Fruit fly (Drosophila melanogaster): ENCODE results near the gene CG13138.
A peak's percentile ranks its signal among the peaks of the same experiment; 100 is the strongest.

Gene CG13138

DNA sequence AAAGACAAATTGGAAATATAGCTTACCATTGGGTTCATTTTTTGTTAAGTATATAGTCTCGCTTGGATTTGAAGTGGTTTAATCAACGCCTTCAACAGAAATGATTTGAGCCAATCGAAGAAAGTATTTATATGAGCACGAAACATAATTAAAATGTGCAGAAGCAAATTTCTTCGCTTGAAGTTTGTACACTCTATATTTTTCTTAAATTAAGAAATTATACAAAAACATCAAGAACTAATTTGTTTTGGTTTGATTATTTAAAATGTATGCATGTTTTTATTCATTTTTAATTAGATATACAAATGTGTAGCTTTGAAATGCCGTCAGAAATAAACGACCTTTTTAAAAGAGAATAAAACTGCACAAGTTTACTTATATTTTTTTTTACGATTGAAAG is at the start of gene CG13138:
CG13138 (minus strand) TSS at position 101 of the 400 bp plus-strand sequence.
- no peak for TF ChIP-seq CG17801 (GFP tag; optimal IDR thresholded peaks at IDR 0.05; ENCODE audit: partially characterized antibody)

DNA sequence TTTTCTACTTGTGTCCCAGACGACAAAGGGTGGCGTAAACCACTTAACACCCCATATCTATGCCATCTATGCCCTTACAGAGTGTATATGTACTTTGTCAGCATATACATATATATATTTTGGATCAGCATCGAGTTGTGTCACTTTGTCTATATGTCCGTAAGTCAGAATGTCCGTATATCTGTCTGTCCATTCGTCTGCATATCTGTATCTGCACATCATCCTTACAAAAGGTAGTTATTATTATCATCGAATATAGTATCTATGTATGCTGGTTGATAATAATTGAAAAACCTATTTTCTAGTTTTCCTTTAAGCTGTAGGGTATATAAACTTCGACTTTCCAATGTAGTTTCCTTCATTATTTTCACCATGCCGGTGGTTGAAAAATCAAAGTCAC is 49.3 kb upstream of the CG13138 start:
- no peak for TF ChIP-seq CG17801 (GFP tag; optimal IDR thresholded peaks at IDR 0.05; ENCODE audit: partially characterized antibody)

DNA sequence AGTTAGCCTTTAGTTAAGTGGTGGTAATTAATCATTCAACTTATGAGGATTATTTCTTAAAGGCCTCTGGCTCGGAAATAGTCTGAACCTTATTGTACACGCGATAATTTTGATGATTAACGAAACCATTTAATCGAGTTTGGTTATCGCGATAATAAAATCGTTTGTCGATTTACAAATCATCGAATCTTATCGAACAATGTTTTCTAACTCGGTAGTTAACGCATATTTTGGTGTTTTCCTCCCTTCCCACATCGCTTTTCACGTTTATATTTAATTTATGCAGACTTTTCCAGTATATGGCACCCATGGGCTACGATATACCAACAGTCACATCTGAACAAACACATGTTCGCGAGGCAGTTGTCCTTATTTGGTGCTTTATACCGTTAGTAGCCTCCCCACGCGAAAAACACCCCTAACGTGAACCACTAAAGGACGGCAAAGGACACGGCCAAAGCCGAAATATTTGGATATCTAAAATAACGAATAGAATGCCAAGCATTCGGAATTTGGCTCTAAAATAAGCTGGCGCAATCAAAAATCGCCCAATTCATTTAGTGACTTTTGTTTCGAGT is 42.3 kb upstream of the CG13138 start, which contains the start of gene Frmd5:
Frmd5 (plus strand) TSS at position 414 of the 578 bp plus-strand sequence.
- TF ChIP-seq CG17801 (GFP tag; optimal IDR thresholded peaks at IDR 0.05; ENCODE audit: partially characterized antibody) = no peak

DNA sequence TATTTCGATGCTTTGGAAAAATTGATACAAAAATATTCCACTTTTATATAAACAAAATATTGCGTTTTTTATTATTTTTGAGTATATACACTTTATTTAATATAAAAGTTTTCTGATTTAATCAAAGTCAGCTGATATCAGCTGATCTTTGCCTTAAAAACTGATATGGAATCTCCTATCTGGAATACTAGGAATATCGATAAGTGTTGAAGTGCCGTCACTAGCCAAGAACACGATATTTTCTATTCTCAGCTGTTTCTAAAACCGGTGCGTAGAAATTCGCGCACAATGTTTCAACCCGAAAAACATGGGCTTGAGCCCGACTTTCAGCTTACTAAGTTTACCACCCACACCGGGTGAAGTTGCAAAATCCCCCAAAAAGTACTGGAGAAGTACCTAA is 40.7 kb upstream of the CG13138 start, which contains the start of gene Sps2:
Sps2 (plus strand) TSS at position 124 of the 400 bp plus-strand sequence.
- TF ChIP-seq CG17801 (GFP tag; optimal IDR thresholded peaks at IDR 0.05; ENCODE audit: partially characterized antibody) = peak; percentile 33

DNA sequence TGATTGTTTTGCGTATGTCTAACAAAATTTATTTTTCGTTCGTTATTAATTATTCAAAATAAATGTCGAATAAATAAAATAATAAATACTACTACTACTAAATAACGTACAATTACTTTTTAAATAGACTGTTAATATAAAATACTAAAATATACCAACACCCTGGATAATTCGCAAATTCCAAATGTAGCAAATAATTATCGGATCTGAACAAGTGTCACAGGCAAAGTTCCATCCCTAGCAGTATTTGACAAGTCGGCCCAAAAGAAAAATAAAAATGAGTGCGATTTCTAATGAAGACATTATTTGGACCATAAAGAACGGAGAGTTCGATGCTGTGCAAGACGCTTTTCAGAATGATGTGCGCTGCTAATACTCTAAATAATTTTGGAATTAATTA is 39.6 kb upstream of the CG13138 start, which contains the start of gene CG31715:
CG31715 (plus strand) TSS at position 212 of the 400 bp plus-strand sequence.
- peak; percentile 33 for TF ChIP-seq CG17801 (GFP tag; optimal IDR thresholded peaks at IDR 0.05; ENCODE audit: partially characterized antibody)

DNA sequence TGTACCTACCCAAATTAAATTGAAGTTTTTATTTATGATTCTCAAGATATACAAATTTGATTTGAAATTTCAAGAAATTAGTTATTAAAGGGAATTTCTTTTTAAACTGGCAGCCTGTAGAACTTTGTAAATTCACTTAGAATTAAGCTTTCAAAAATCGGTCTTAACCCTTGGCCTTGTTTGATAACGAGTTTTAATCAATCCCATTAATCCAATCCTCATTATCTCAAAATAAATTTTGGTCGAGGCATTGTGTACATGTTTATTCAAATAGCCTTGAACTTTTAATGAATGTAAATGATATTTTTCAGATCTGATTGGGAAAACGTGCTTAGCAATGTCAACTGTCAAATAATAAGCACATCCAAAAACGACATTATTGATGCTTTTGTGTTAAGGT is 38.0 kb upstream of the CG13138 start:
- TF ChIP-seq CG17801 (GFP tag; optimal IDR thresholded peaks at IDR 0.05; ENCODE audit: partially characterized antibody) = no peak

DNA sequence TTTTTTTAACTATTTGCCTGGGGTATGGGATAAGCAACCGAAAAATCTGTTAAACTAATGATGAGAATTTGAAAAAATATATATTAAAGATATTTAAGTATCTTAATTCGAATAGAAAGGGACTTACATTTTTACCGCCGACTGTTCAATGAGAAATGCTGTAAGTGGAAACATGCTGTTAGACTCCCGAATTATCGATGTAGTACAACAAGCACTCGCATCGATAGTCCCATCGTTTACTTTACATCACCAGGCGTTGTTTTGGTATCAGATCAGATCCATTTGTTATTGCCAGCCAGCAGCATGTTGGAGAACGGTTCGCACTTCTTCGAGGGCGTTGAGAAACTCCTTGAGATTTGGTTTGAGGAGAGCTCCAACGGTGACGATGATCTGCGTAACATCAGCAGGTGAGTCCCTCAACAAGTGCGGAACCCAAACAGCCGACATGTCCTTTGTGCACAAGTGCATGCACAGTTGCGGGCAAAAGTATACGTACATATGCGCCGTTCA is 37.4 kb upstream of the CG13138 start, which contains the start of gene SamDC:
SamDC (plus strand) TSS at position 246 of the 510 bp plus-strand sequence.
- peak; percentile 54 for TF ChIP-seq CG17801 (GFP tag; optimal IDR thresholded peaks at IDR 0.05; ENCODE audit: partially characterized antibody)

DNA sequence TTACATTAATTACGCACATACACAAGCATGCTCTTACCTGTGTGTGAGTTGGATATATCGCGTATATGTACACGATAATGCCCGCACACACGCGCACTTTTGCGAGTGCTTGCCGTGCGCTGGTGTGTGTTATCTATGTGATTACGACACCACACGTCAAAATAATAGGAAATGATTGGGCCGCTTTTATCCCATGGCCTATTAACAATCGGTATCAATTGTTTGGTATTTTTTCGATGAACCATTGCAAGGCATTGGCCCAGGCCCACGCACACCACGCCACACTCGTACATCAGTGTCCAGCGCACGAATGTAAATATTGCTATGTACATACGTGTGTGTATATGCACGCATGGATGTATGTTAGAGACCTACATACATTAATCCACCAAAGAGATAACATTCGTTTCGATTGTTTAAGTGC is 33.0 kb upstream of the CG13138 start:
- TF ChIP-seq CG17801 (GFP tag; optimal IDR thresholded peaks at IDR 0.05; ENCODE audit: partially characterized antibody) = peak; percentile 46

DNA sequence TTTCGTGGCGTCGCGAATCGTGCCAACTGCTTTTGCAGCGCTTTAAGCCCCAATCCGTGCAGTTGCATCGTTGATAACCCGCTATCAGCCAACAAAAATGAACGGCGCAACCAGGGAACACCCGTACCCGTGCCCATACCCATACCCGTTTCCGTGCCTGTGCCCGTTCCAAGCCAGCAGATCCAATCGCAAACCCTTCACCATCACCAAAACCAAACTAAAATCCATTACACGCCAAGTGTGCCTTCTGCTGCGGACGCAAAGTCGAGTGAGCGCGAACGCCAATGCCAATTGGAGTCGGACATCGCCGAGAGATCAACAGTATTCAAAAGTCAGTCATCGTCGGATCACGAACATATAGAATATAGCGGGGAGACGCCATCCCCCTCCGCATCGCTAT is 32.4 kb upstream of the CG13138 start:
- TF ChIP-seq CG17801 (GFP tag; optimal IDR thresholded peaks at IDR 0.05; ENCODE audit: partially characterized antibody) = no peak

DNA sequence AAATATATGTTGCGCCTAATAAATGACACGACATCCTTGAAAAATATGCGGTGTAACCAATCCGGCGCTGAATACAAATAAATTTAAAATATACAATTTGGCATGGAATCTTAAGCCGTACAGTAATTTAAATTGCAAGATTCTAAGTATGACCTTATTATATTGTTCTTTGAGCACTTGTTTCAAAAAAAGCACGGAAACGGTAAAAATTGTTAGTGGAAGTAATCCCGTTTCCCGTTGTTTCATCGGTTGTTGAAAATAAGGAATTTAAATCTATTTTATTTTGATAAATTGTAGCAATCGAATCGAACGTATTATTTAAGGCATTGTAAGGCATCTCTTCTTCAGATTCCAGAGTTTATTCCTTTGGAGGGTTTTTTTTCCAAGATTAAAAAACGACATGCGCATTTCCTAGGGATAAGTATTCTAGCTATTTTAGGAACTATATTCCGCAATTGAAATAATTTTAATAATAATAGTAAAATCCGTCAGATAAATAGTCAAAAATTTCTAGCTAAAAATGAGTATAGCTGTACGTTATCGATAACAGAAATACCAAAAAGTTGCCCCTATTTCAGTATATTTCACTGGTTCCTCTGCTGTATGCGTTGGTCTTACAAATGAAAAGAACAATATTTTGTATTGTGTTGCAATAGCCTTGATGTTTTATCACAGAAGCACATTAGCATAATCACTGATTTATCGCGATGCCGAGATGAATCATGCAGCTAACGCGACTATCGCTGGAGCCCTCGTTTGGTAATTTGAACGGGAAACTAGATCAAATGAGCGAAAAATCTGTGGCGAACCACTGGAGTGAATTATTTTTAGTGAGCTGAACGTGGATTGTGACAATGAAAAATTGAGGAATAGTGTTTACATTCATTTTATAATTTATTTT is 31.5 kb upstream of the CG13138 start, which contains the start of gene GATAd:
GATAd (plus strand) TSS at position 644 of the 901 bp plus-strand sequence.
- TF ChIP-seq CG17801 (GFP tag; optimal IDR thresholded peaks at IDR 0.05; ENCODE audit: partially characterized antibody) = no peak

DNA sequence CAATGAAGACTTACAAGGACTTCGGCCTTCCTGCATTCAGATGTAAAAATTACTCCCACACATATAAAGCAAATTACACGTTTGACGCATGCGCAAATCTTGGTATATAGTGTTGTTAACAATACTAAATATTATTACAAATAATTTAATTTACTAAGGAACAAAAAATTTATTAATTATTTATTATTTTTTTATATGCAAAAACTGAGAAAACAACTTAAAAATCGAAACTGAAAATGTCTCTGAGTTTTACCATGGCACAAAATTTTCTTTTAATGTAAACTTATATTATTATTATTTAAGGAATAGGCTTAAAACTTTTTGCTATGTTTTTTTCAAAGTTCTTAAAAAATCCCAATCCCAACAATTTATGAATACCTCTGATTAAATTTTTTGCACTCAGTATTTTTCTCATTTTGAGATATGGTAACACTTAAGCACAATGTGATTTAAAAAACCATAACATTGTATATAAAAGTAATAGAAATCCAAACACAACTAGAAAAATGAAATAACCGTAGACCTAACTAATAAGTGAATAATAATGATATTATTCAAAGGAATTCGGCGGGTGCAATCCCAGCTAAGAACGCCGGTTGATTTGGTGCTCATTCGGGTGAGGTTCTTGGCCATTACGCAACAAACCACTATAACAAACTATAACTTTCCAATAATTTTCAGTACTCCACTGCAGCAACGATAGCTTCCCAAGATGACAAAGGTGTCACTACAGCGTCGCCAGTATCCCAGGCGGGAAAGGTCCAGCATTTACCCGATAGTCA is 29.4 kb upstream of the CG13138 start, which contains the start of the genes Schip1 and Cox10:
Schip1 (minus strand) TSS at position 51 of the 782 bp plus-strand sequence.
Cox10 (plus strand) TSS at position 406 of the 782 bp plus-strand sequence.
- no peak for TF ChIP-seq CG17801 (GFP tag; optimal IDR thresholded peaks at IDR 0.05; ENCODE audit: partially characterized antibody)

DNA sequence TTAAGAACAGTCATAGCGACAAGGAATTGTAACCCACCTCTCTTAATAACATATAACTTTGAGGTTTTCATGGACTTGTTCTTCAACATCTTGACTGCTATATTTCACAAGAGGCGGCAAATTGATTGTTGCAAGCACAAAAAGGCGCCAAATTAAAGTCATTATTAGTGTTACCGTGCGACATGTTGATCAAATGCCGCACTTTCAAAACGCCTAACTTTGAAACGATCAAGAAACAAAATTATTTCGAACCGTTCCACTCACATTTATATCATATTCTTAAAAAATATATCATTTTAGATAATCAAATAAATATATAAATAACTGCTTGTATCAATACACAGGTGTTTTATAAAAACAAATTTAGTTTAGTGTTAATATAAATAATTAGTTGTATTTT is 26.0 kb upstream of the CG13138 start, which contains the start of gene RnrL:
RnrL (minus strand) TSS at position 154 of the 400 bp plus-strand sequence.
- TF ChIP-seq CG17801 (GFP tag; optimal IDR thresholded peaks at IDR 0.05; ENCODE audit: partially characterized antibody) = no peak

DNA sequence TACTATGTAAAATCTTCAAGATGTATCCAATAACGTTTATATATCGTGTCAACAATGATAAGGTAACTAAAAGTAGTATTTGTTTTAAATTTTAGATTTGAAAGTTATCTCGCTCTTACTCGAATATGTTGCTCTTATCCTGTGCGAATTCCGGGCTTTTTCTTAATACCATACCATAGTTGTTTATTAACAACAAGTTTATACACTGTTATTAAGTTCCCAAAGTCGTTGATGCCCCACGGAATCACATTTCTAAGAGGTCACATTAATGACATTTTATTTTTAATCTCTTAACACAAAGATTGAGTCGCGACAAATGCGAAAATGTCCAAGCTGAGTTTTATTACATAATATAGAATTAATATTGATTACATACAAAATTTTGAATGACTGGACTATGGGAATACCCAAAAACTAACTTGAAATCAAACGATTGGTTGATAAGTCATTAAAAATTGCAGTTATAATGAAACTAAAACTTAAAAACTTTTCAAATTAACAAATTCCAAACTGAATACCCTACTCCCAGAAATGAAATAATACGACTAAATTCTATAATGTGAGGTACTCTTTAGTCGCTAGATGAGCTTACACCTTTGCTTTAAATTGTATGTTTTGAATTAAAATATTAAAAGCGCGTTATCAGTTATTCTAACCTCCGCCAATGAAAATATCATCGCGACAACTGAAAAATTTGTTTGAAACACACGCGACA is 21.1 kb upstream of the CG13138 start, which contains the start of gene CG5381:
CG5381 (minus strand) TSS at position 330 of the 715 bp plus-strand sequence.
- no peak for TF ChIP-seq CG17801 (GFP tag; optimal IDR thresholded peaks at IDR 0.05; ENCODE audit: partially characterized antibody)

DNA sequence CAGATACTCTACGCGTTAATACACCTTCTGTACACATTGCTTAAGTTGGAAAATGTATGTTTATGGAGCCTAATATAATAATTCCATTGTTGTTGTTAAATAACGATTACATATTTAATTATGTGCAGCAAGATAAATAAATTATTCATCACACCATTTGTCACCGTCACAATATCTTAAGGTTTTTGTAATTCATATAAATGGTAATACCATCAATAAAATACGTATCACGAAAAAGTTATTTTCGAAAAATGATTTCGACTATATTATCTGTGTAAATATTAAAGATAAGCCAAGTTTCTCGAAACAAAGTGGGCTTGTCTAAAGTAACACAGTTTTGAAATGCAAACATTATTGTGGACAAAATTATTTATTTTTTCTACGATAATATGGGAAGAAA is 20.4 kb upstream of the CG13138 start, which contains the start of gene CG4995:
CG4995 (plus strand) TSS at position 301 of the 400 bp plus-strand sequence.
- no peak for TF ChIP-seq CG17801 (GFP tag; optimal IDR thresholded peaks at IDR 0.05; ENCODE audit: partially characterized antibody)

All from ovary, adult (tissue).